Worm (Caenorhabditis elegans) whole organism, dauer: ENCODE results near the gene F55G11.6.

Source experiments
- unc-62 ChIP-seq: sonication (generic microtip); optimal IDR thresholded peaks from 2 replicates; lab custom pipeline; 2017; ENCODE audit warnings: missing biosample characterization, missing genetic modification reagents, missing genetic modification characterization

The F55G11.6 gene

ce11 chrIV:12997560-12997959, 39.7 kb downstream of the F55G11.6 start:
- no peak for TF ChIP-seq unc-62

ce11 chrIV:12999087-12999486, 41.3 kb downstream of the F55G11.6 start:
- TF ChIP-seq unc-62, result no peak

- no peak for TF ChIP-seq unc-62
Observed at ce11 chrIV:13008405-13009208, 50.8 kb downstream of the F55G11.6 start, which contains the start of gene mbk-2. mbk-2 (plus strand) TSS chrIV:13009158.
